Worm (Caenorhabditis elegans) whole organism, young adult: Measurements from ENCODE around the gene zer-1.

ENCODE experiments used
- B0019.2 ChIP-seq: fragments of 200-800 bp; sonication (Bioruptor generic); conservative IDR thresholded peaks from 2 replicates; pipeline ENCODE4 v1.3.6; 2022; ENCODE audit warnings: missing genetic modification reagents, missing genetic modification characterization, missing compliant biosample characterization
- B0261.1 ChIP-seq: sonication (generic microtip); optimal IDR thresholded peaks from 2 replicates; lab custom pipeline; 2016; ENCODE audit warnings: mild to moderate bottlenecking, missing genetic modification characterization, moderate library complexity, missing compliant biosample characterization
- B0336.3 ChIP-seq: fragments of 200-800 bp; sonication (Bioruptor generic); IDR thresholded peaks from 2 replicates; pipeline ENCODE4 v1.3.6; 2022; ENCODE audit warnings: missing genetic modification characterization, missing compliant biosample characterization
- C06A6.2 ChIP-seq: fragments of 200-800 bp; sonication (Bioruptor generic); conservative IDR thresholded peaks from 2 replicates; pipeline ENCODE4 v1.3.6; 2022; ENCODE audit warnings: missing genetic modification characterization, missing compliant biosample characterization
- C17E4.6 ChIP-seq: fragments of 200-800 bp; sonication (Bioruptor generic); IDR thresholded peaks from 2 replicates; pipeline ENCODE4 v1.3.6; 2022; ENCODE audit warnings: missing genetic modification reagents, missing genetic modification characterization, missing compliant biosample characterization
- F39B2.1 ChIP-seq: fragments of 200-800 bp; sonication (Bioruptor generic); IDR thresholded peaks from 2 replicates; pipeline ENCODE4 v1.3.6; 2022; ENCODE audit warnings: missing genetic modification reagents, missing genetic modification characterization, missing compliant biosample characterization
- F49E8.2 ChIP-seq: sonication (generic microtip); optimal IDR thresholded peaks from 3 replicates; lab custom pipeline; 2017; ENCODE audit warnings: missing genetic modification characterization, mild to moderate bottlenecking, missing compliant biosample characterization, antibody characterized with exemption, moderate library complexity; ENCODE audit not compliant: insufficient read depth
- F57C9.4 ChIP-seq: sonication (generic microtip); optimal IDR thresholded peaks from 2 replicates; lab custom pipeline; 2017; ENCODE audit warnings: mild to moderate bottlenecking, missing genetic modification characterization, missing compliant biosample characterization
- Y53F4B.3 ChIP-seq: fragments of 200-800 bp; sonication (Bioruptor generic); IDR thresholded peaks from 2 replicates; pipeline ENCODE4 v1.3.6; 2022; ENCODE audit warnings: missing genetic modification reagents, missing genetic modification characterization, missing compliant biosample characterization
- Y56A3A.18 ChIP-seq: fragments of 200-800 bp; sonication (Bioruptor generic); IDR thresholded peaks from 2 replicates; pipeline ENCODE4 v1.3.6; 2022; ENCODE audit warnings: missing genetic modification reagents, missing genetic modification characterization, missing compliant biosample characterization
- Y79H2A.3 ChIP-seq: fragments of 200-800 bp; sonication (Bioruptor generic); conservative IDR thresholded peaks from 2 replicates; pipeline ENCODE4 v1.3.6; 2022; ENCODE audit warnings: missing genetic modification reagents, missing genetic modification characterization, missing compliant biosample characterization
- atf-7 ChIP-seq: sonication (generic microtip); optimal IDR thresholded peaks from 2 replicates; lab custom pipeline; 2017; ENCODE audit warnings: mild to moderate bottlenecking, missing genetic modification characterization, missing compliant biosample characterization
- cebp-1 ChIP-seq, 2 experiments: fragments of 200-800 bp in 1 of 2; sonication (Bioruptor generic) in 1 of 2; sonication (generic microtip) in 1 of 2; IDR thresholded peaks in 1 of 2; optimal IDR thresholded peaks in 1 of 2; 2 replicates each; pipeline versions ENCODE4 v1.3.6 to Lab custom; 2017 to 2022; ENCODE audit warnings: missing compliant biosample characterization in 2 of 2, missing genetic modification characterization in 2 of 2, mild to moderate bottlenecking in 1 of 2, missing genetic modification reagents in 1 of 2, moderate library complexity in 1 of 2
- cebp-2 ChIP-seq: fragments of 200-800 bp; sonication (Bioruptor generic); IDR thresholded peaks from 2 replicates; pipeline ENCODE4 v1.3.6; 2022; ENCODE audit warnings: missing genetic modification characterization, missing compliant biosample characterization
- ceh-100 ChIP-seq: fragments of 200-800 bp; sonication (Bioruptor generic); IDR thresholded peaks from 2 replicates; pipeline ENCODE4 v1.3.6; 2022; ENCODE audit warnings: missing genetic modification reagents, missing genetic modification characterization, missing compliant biosample characterization
- ceh-40 ChIP-seq: fragments of 200-800 bp; sonication (Bioruptor generic); IDR thresholded peaks from 2 replicates; pipeline ENCODE4 v1.3.6; 2022; ENCODE audit warnings: missing genetic modification characterization, missing compliant biosample characterization
- ceh-58 ChIP-seq: fragments of 200-800 bp; sonication (Bioruptor generic); IDR thresholded peaks from 2 replicates; pipeline ENCODE4 v1.3.6; 2022; ENCODE audit warnings: missing genetic modification characterization, missing compliant biosample characterization
- chd-7 ChIP-seq: sonication (generic microtip); optimal IDR thresholded peaks from 2 replicates; lab custom pipeline; 2016; ENCODE audit warnings: mild to moderate bottlenecking, missing genetic modification characterization, moderate library complexity, missing compliant biosample characterization
- die-1 ChIP-seq: sonication (generic microtip); optimal IDR thresholded peaks from 2 replicates; lab custom pipeline; 2016; ENCODE audit warnings: missing genotype, mild to moderate bottlenecking, missing genetic modification characterization, missing compliant biosample characterization
- dpl-1 ChIP-seq: fragments of 150-350 bp; optimal IDR thresholded peaks from 2 replicates; lab custom pipeline; 2014; ENCODE audit warnings: missing biosample characterization, missing genetic modification reagents, missing genetic modification characterization
- gei-17 ChIP-seq: fragments of 200-800 bp; sonication (Bioruptor generic); optimal IDR thresholded peaks from 2 replicates; lab custom pipeline; 2018; ENCODE audit warnings: mild to moderate bottlenecking, missing genetic modification characterization, missing compliant biosample characterization
- him-1 ChIP-seq: sonication (generic microtip); optimal IDR thresholded peaks from 2 replicates; lab custom pipeline; 2016; ENCODE audit warnings: missing genotype, missing genetic modification reagents, missing genetic modification characterization, missing compliant biosample characterization
- lag-1 ChIP-seq: fragments of 200-800 bp; sonication (Bioruptor generic); IDR thresholded peaks from 2 replicates; pipeline ENCODE4 v1.3.6; 2022; ENCODE audit warnings: missing genetic modification reagents, missing genetic modification characterization, missing compliant biosample characterization
- lin-54 ChIP-seq: fragments of 200-800 bp; sonication (Bioruptor generic); optimal IDR thresholded peaks from 2 replicates; lab custom pipeline; 2018; ENCODE audit warnings: mild to moderate bottlenecking, missing genetic modification characterization, missing compliant biosample characterization
- lir-1 ChIP-seq: fragments of 200-800 bp; sonication (Bioruptor generic); conservative IDR thresholded peaks from 2 replicates; pipeline ENCODE4 v1.3.6; 2022; ENCODE audit warnings: missing genetic modification reagents, missing genetic modification characterization, missing compliant biosample characterization
- madf-6 ChIP-seq: fragments of 200-800 bp; sonication (Bioruptor generic); IDR thresholded peaks from 2 replicates; pipeline ENCODE4 v1.3.6; 2022; ENCODE audit warnings: missing genetic modification reagents, missing genetic modification characterization, missing compliant biosample characterization
- mcd-1 ChIP-seq: fragments of 200-800 bp; sonication (Bioruptor generic); IDR thresholded peaks from 2 replicates; pipeline ENCODE4 v1.3.6; 2022; ENCODE audit warnings: missing genetic modification reagents, missing genetic modification characterization, missing compliant biosample characterization
- mel-28 ChIP-seq: sonication (generic microtip); optimal IDR thresholded peaks from 2 replicates; lab custom pipeline; 2016; ENCODE audit warnings: borderline replicate concordance, mild to moderate bottlenecking, missing genetic modification characterization, missing compliant biosample characterization
- mxl-1 ChIP-seq: sonication (generic microtip); optimal IDR thresholded peaks from 2 replicates; lab custom pipeline; 2016; ENCODE audit warnings: missing genetic modification characterization, missing compliant biosample characterization
- nfya-2 ChIP-seq: fragments of 200-800 bp; sonication (Bioruptor generic); IDR thresholded peaks from 2 replicates; pipeline ENCODE4 v1.3.6; 2022; ENCODE audit warnings: missing genetic modification reagents, missing genetic modification characterization, missing compliant biosample characterization
- nhr-27 ChIP-seq: fragments of 200-800 bp; sonication (Bioruptor generic); optimal IDR thresholded peaks from 2 replicates; lab custom pipeline; 2018; ENCODE audit warnings: mild to moderate bottlenecking, missing genetic modification characterization, moderate library complexity, missing compliant biosample characterization
- nhr-80 ChIP-seq: sonication (generic microtip); optimal IDR thresholded peaks from 2 replicates; lab custom pipeline; 2016; ENCODE audit warnings: missing genetic modification characterization, missing compliant biosample characterization
- rcor-1 ChIP-seq: fragments of 200-800 bp; sonication (Bioruptor generic); IDR thresholded peaks from 2 replicates; pipeline ENCODE4 v1.3.6; 2022; ENCODE audit warnings: missing genetic modification reagents, missing genetic modification characterization, missing compliant biosample characterization
- rpc-1 ChIP-seq, 2 experiments: fragments of 150-350 bp in 1 of 2; sonication (generic microtip) in 1 of 2; optimal IDR thresholded peaks; 2 replicates each; lab custom pipeline; 2014 to 2018; ENCODE audit warnings: missing biosample characterization in 1 of 2, missing genetic modification characterization in 1 of 2, missing genetic modification reagents in 1 of 2, missing genotype in 1 of 2
- snpc-1.1 ChIP-seq: sonication (generic microtip); optimal IDR thresholded peaks from 2 replicates; lab custom pipeline; 2017; ENCODE audit warnings: missing genetic modification characterization, mild to moderate bottlenecking, missing compliant biosample characterization, antibody characterized with exemption, moderate library complexity, missing genotype, missing genetic modification reagents; ENCODE audit not compliant: insufficient read depth
- snpc-3.4 ChIP-seq: sonication (generic microtip); optimal IDR thresholded peaks from 2 replicates; lab custom pipeline; 2017; ENCODE audit warnings: missing genetic modification characterization, mild to moderate bottlenecking, missing compliant biosample characterization, antibody characterized with exemption, moderate library complexity, missing genotype, missing genetic modification reagents
- somi-1 ChIP-seq: fragments of 200-800 bp; sonication (Bioruptor generic); optimal IDR thresholded peaks from 2 replicates; lab custom pipeline; 2018; ENCODE audit warnings: mild to moderate bottlenecking, missing genetic modification characterization, missing compliant biosample characterization
- unc-130 ChIP-seq: sonication (generic microtip); optimal IDR thresholded peaks from 2 replicates; lab custom pipeline; 2016; ENCODE audit warnings: missing genetic modification reagents, missing genetic modification characterization, missing compliant biosample characterization
- ztf-18 ChIP-seq: sonication (generic microtip); optimal IDR thresholded peaks from 2 replicates; lab custom pipeline; 2016; ENCODE audit warnings: missing genotype, mild to moderate bottlenecking, missing genetic modification characterization, missing compliant biosample characterization
- ztf-22 ChIP-seq: fragments of 200-800 bp; sonication (Bioruptor generic); optimal IDR thresholded peaks from 2 replicates; lab custom pipeline; 2018; ENCODE audit warnings: mild to moderate bottlenecking, missing genetic modification characterization, moderate library complexity, missing compliant biosample characterization
- ztf-26 ChIP-seq: sonication (generic microtip); optimal IDR thresholded peaks from 2 replicates; lab custom pipeline; 2017; ENCODE audit warnings: missing genetic modification characterization, missing compliant biosample characterization
- ztf-28 ChIP-seq: fragments of 200-800 bp; sonication (Bioruptor generic); IDR thresholded peaks from 2 replicates; pipeline ENCODE4 v1.3.6; 2022; ENCODE audit warnings: missing genetic modification reagents, missing genetic modification characterization, missing compliant biosample characterization
- ztf-3 ChIP-seq: fragments of 200-800 bp; sonication (Bioruptor generic); optimal IDR thresholded peaks from 2 replicates; lab custom pipeline; 2018; ENCODE audit warnings: mild to moderate bottlenecking, missing genetic modification characterization, missing compliant biosample characterization
- ztf-6 ChIP-seq: fragments of 200-800 bp; sonication (Bioruptor generic); IDR thresholded peaks from 2 replicates; pipeline ENCODE4 v1.3.6; 2022; ENCODE audit warnings: missing genetic modification reagents, missing genetic modification characterization, missing compliant biosample characterization

zer-1 gene

DNA sequence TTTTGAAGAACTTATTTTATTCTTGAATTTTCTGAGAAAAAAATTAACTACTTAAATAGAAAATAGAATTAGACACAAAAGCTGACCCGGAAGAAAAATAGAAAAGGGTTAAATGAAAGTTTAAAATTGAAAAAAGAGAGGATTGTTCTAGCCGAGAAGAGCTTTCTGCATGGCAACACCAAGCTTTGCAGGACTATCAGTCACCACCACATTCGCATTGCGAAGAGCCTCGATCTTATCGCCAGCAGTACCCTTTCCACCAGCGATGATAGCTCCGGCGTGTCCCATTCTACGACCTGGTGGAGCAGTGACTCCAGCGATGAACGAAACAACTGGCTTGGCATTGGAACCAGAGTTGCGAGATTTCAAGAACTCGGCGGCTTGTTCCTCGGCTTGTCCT, 13.5 kb upstream of the zer-1 start (continued):
- TF ChIP-seq unc-130 (GFP tag; lab: Kevin White, UChicago), result no peak
- TF ChIP-seq Y53F4B.3 (GFP tag; lab: Robert Waterston, UW), result no peak
- no peak for TF ChIP-seq chd-7
- TF ChIP-seq snpc-1.1 (tag; lab: Kevin White, UChicago), result no peak
- TF ChIP-seq lin-54 (GFP tag; lab: Kevin White, UChicago), result no peak
- TF ChIP-seq lag-1 (GFP tag; lab: Robert Waterston, UW), result no peak
- TF ChIP-seq madf-6 (GFP tag; lab: Robert Waterston, UW), result peak; percentile 30; the same call in 1 of the 2 replicates
- no peak for TF ChIP-seq F49E8.2 (tag; lab: Kevin White, UChicago)
- no peak for TF ChIP-seq cebp-2 (GFP tag; lab: Robert Waterston, UW)
- no peak for TF ChIP-seq C06A6.2 (GFP tag; lab: Robert Waterston, UW)
- no peak for TF ChIP-seq die-1 (tag; lab: Kevin White, UChicago)
- no peak for TF ChIP-seq nfya-2 (GFP tag; lab: Robert Waterston, UW)
- 0 out of 2 replicates have a peak, but pooled peaks have one; percentile 49 for TF ChIP-seq Y79H2A.3 (GFP tag; lab: Robert Waterston, UW)
- peak; percentile 46; the same call in 1 of the 2 replicates for TF ChIP-seq B0336.3
- TF ChIP-seq F39B2.1, result no peak
- no peak for TF ChIP-seq ceh-58 (GFP tag; lab: Robert Waterston, UW)
- TF ChIP-seq ztf-28 (GFP tag; lab: Robert Waterston, UW), result 0 out of 2 replicates have a peak, but pooled peaks have one; percentile 57
- 0 out of 2 replicates have a peak, but pooled peaks have one; percentile 36 for TF ChIP-seq mcd-1 (GFP tag; lab: Robert Waterston, UW)
- TF ChIP-seq nhr-27 (tag; lab: Kevin White, UChicago), result no peak
- TF ChIP-seq mxl-1 (tag; lab: Kevin White, UChicago), result no peak
- no peak for TF ChIP-seq snpc-3.4 (tag; lab: Kevin White, UChicago)
- no peak for TF ChIP-seq nhr-80 (tag; lab: Kevin White, UChicago)
- TF ChIP-seq ztf-6, result no peak
- no peak for TF ChIP-seq gei-17 (GFP tag; lab: Kevin White, UChicago)
- TF ChIP-seq ztf-26 (tag; lab: Kevin White, UChicago), result no peak
- no peak for TF ChIP-seq ztf-3 (GFP tag; lab: Kevin White, UChicago)
- TF ChIP-seq B0019.2 (GFP tag; lab: Robert Waterston, UW), result no peak
- TF ChIP-seq ztf-22, result no peak
- peak; percentile 44; the same call in 1 of the 2 replicates for TF ChIP-seq ceh-100 (GFP tag; lab: Robert Waterston, UW)
- peak; percentile 39 for TF ChIP-seq him-1 (tag; lab: Kevin White, UChicago)
- no peak for TF ChIP-seq F57C9.4
- TF ChIP-seq rcor-1 (GFP tag; lab: Robert Waterston, UW), result no peak
- no peak for TF ChIP-seq ztf-18
- TF ChIP-seq B0261.1, result no peak

DNA sequence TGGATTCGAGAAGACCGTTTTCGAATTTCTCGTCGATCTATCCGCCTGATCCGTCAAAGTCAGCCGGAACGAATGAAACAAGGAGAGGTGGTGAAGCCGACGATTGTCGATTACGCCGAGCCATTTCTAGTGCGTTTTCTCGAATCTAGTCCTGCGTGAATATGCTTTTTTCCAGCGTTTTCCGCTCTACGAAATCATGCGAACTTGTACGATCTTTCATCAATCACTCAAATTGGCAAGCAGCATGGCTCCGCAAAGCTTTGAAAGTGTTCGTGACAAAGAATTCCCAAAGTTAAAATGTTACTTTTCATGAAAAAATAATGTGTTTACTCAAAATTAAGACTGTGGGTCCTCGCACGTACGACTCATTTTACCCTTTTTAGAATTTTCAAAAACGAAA, 10.3 kb upstream of the zer-1 start:
- no peak for TF ChIP-seq F49E8.2 (tag; lab: Kevin White, UChicago)
- 0 out of 2 replicates have a peak, but pooled peaks have one; percentile 40 for TF ChIP-seq lag-1 (GFP tag; lab: Robert Waterston, UW)

DNA sequence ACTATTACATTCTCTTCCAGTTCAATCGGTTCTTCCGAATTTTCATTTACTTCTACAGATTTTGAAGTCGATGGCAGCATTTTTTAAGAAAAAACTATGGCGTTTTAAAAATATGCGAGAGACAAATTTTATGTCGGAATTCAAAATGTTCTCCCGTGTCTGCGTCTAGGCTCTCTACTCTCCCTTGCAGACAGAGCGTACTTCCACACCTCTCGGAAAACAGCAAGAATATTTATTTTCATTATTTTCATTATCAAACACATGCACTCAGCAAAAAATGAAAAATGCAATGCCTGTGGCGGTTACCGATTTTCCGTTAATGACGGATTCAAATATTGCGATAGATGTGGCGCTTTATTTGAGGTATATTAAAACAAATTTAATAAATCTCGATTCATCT, 8.9 kb upstream of the zer-1 start, which contains the start of the genes ztf-18 and F23H11.2:
TSS of gene ztf-18 (minus strand) at position 188 of the 400 bp plus-strand sequence.
TSS of gene F23H11.2 (plus strand) at position 223 of the 400 bp plus-strand sequence.
- TF ChIP-seq C17E4.6 (GFP tag; lab: Robert Waterston, UW) (no peak), lir-1 (GFP tag; lab: Robert Waterston, UW) (no peak), atf-7 (tag; lab: Kevin White, UChicago) (no peak), Y56A3A.18 (GFP tag; lab: Robert Waterston, UW) (no peak), mel-28 (tag; lab: Kevin White, UChicago) (no peak), ceh-40 (GFP tag; lab: Robert Waterston, UW) (no peak), F39B2.1 (no peak), somi-1 (no peak), ztf-3 (GFP tag; lab: Kevin White, UChicago) (no peak), dpl-1 (GFP tag; lab: Kevin White, UChicago) (no peak), rpc-1 (optimal IDR thresholded peaks at IDR 0.05; lab: Kevin White, UChicago) (no peak), rpc-1 (tag; optimal IDR thresholded peaks at IDR 0.05; lab: Kevin White, UChicago) (no peak), cebp-1 (GFP tag; IDR thresholded peaks at IDR 0.05; lab: Robert Waterston, UW) (no peak), cebp-1 (tag; optimal IDR thresholded peaks at IDR 0.05; lab: Kevin White, UChicago) (no peak)
